Fruit fly (Drosophila melanogaster): Measurements from ENCODE around the gene Best1.

DNA sequence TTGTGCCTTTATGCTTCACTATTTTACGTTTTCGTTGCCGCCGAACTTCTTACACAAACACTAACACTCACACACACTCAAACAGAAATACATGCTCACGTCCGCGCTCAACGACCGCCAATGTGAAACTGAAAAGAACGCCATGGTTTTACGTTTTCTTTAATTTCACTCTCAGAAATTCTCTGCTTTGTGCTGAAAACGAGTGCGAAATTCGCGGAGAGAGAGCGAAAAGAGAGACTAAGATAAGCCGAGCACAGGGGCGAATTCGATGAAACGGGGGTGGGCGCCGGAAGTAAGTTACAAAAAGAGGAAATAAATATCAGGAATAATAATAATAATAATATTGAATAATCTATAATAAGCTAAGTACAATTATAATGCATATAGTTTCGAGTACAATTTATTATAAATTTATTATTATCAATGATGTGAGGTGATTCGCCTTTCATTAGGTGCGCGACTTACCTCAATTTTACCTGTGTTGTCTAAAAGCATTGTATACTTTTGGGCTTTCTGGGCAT lies at the start of gene Best1:
- TF ChIP-seq en (GFP tag; optimal IDR thresholded peaks at IDR 0.05) (peak; percentile 27), Usf (GFP tag; optimal IDR thresholded peaks at IDR 0.05) (peak; percentile 82), Dbx (GFP tag; IDR thresholded peaks at IDR 0.05) (peak; percentile 97), MESR4 (GFP tag; optimal IDR thresholded peaks at IDR 0.05) (peak; percentile 29), btn (GFP tag; optimal IDR thresholded peaks at IDR 0.05) (no peak), CG8478 (optimal IDR thresholded peaks at IDR 0.05) (no peak), Sin3A (optimal IDR thresholded peaks at IDR 0.05) (no peak)
